Fruit fly (Drosophila melanogaster) whole organism, embryonic: ENCODE results near the gene cup.
A peak's percentile ranks its signal among the peaks of the same experiment; 100 is the strongest.

ENCODE experiments used
- Atf3 ChIP-seq: fragments of 200-800 bp; sonication (Bioruptor generic); optimal IDR thresholded peaks from 3 replicates; lab custom pipeline; 2016; ENCODE audit warnings: missing biosample characterization, missing genetic modification characterization
- CG10147 ChIP-seq: fragments of 200-800 bp; sonication (Bioruptor generic); optimal IDR thresholded peaks from 2 replicates; lab custom pipeline; 2019; ENCODE audit warnings: missing biosample characterization, mild to moderate bottlenecking, missing genetic modification characterization, moderate library complexity
- CG10321 ChIP-seq: fragments of 200-800 bp; sonication (Bioruptor generic); IDR thresholded peaks from 2 replicates; pipeline ENCODE4 v1.3.6; 2022; ENCODE audit warnings: missing biosample characterization, missing genetic modification characterization
- CG10462 ChIP-seq: fragments of 200-800 bp; sonication (Bioruptor generic); optimal IDR thresholded peaks from 2 replicates; lab custom pipeline; 2016; ENCODE audit warnings: missing biosample characterization, missing genetic modification characterization
- CG11085 ChIP-seq: fragments of 200-800 bp; sonication (Bioruptor generic); IDR thresholded peaks from 2 replicates; pipeline ENCODE4 v1.3.6; 2022; ENCODE audit warnings: missing biosample characterization, missing genetic modification characterization
- CG11398 ChIP-seq: fragments of 200-800 bp; sonication (Bioruptor generic); optimal IDR thresholded peaks from 2 replicates; lab custom pipeline; 2016; ENCODE audit warnings: missing biosample characterization, missing genetic modification characterization
- CG11504 ChIP-seq: fragments of 200-800 bp; sonication (Bioruptor generic); optimal IDR thresholded peaks from 3 replicates; lab custom pipeline; 2019; ENCODE audit warnings: missing biosample characterization, mild to moderate bottlenecking, missing genetic modification characterization, moderate library complexity
- CG12744 ChIP-seq: fragments of 200-800 bp; sonication (Bioruptor generic); optimal IDR thresholded peaks from 2 replicates; lab custom pipeline; 2016; ENCODE audit warnings: missing biosample characterization, missing genetic modification characterization
- CG12942 ChIP-seq: fragments of 200-800 bp; sonication (Bioruptor generic); optimal IDR thresholded peaks from 3 replicates; lab custom pipeline; 2016; ENCODE audit warnings: missing biosample characterization, missing genetic modification characterization
- CG13287 ChIP-seq: fragments of 200-800 bp; sonication (Bioruptor generic); IDR thresholded peaks from 2 replicates; pipeline ENCODE4 v1.3.6; 2022; ENCODE audit warnings: missing biosample characterization, missing genetic modification characterization; ENCODE audit not compliant: partially characterized antibody
- CG17328 ChIP-seq: fragments of 200-800 bp; sonication (Bioruptor generic); IDR thresholded peaks from 2 replicates; pipeline ENCODE4 v1.3.6; 2022; ENCODE audit warnings: missing biosample characterization, missing genetic modification characterization
- CG18011 ChIP-seq: fragments of 200-800 bp; sonication (Bioruptor generic); optimal IDR thresholded peaks from 2 replicates; lab custom pipeline; 2017; ENCODE audit warnings: missing biosample characterization, missing genetic modification characterization, mild to moderate bottlenecking, moderate library complexity, missing genotype
- CG18599 ChIP-seq: fragments of 200-800 bp; sonication (Bioruptor generic); optimal IDR thresholded peaks from 3 replicates; lab custom pipeline; 2017; ENCODE audit warnings: missing biosample characterization, missing genetic modification characterization, mild to moderate bottlenecking, moderate library complexity, missing genetic modification reagents
- CG2678 ChIP-seq: fragments of 200-800 bp; sonication (Bioruptor generic); optimal IDR thresholded peaks from 3 replicates; lab custom pipeline; 2019; ENCODE audit warnings: missing biosample characterization, mild to moderate bottlenecking, missing genetic modification characterization, moderate library complexity
- CG31388 ChIP-seq: fragments of 200-800 bp; sonication (Bioruptor generic); optimal IDR thresholded peaks from 2 replicates; lab custom pipeline; 2016; ENCODE audit warnings: missing biosample characterization, missing genetic modification characterization
- CG33213 ChIP-seq: fragments of 200-800 bp; sonication (Bioruptor generic); optimal IDR thresholded peaks from 3 replicates; lab custom pipeline; 2016; ENCODE audit warnings: missing biosample characterization, missing genetic modification characterization
- CG4854 ChIP-seq: fragments of 200-800 bp; sonication (Bioruptor generic); optimal IDR thresholded peaks from 2 replicates; lab custom pipeline; 2016; ENCODE audit warnings: missing biosample characterization, missing genetic modification characterization, inconsistent platforms
- CG7839 ChIP-seq: fragments of 200-800 bp; sonication (Bioruptor generic); optimal IDR thresholded peaks from 3 replicates; lab custom pipeline; 2018; ENCODE audit warnings: missing biosample characterization, mild to moderate bottlenecking, missing genetic modification characterization, moderate library complexity
- CG7963 ChIP-seq: fragments of 200-800 bp; sonication (Bioruptor generic); IDR thresholded peaks from 3 replicates; pipeline ENCODE4 v1.3.6; 2022; ENCODE audit warnings: missing biosample characterization, missing genetic modification characterization; ENCODE audit not compliant: partially characterized antibody
- D ChIP-seq, 2 experiments: fragments of 200-800 bp in 1 of 2; fragments of >200 bp in 1 of 2; sonication (Bioruptor generic) in 1 of 2; optimal IDR thresholded peaks; 2 replicates in 1 of 2; 3 replicates in 1 of 2; lab custom pipeline; 2017; ENCODE audit warnings: mild to moderate bottlenecking in 1 of 2, missing biosample characterization in 1 of 2, missing genetic modification characterization in 1 of 2, missing genetic modification reagents in 1 of 2
- Dad ChIP-seq: fragments of 200-800 bp; sonication (Bioruptor generic); optimal IDR thresholded peaks from 3 replicates; lab custom pipeline; 2016; ENCODE audit warnings: missing biosample characterization, missing genetic modification characterization
- Dfd ChIP-seq, 2 experiments: fragments of >200 bp; optimal IDR thresholded peaks; 2 replicates each; lab custom pipeline; 2017; ENCODE audit warnings: missing biosample characterization in 2 of 2, missing genetic modification characterization in 2 of 2
- Doc2 ChIP-seq: fragments of 200-800 bp; sonication (Bioruptor generic); IDR thresholded peaks from 2 replicates; pipeline ENCODE4 v1.3.6; 2022; ENCODE audit warnings: missing biosample characterization, missing genetic modification characterization
- E2f1 ChIP-seq: fragments of 200-800 bp; sonication (Bioruptor generic); IDR thresholded peaks from 2 replicates; pipeline ENCODE4 v1.3.6; 2022; ENCODE audit warnings: missing biosample characterization, missing genetic modification characterization
- Fer1 ChIP-seq: fragments of 200-800 bp; sonication (Bioruptor generic); optimal IDR thresholded peaks from 2 replicates; lab custom pipeline; 2017; ENCODE audit warnings: missing biosample characterization, mild to moderate bottlenecking, missing genetic modification characterization
- GATAe ChIP-seq: fragments of 200-800 bp; sonication (Bioruptor generic); conservative IDR thresholded peaks from 2 replicates; pipeline ENCODE4 v1.3.6; 2022; ENCODE audit warnings: missing biosample characterization, missing genetic modification characterization
- HLHmδ ChIP-seq: fragments of 200-800 bp; sonication (Bioruptor generic); optimal IDR thresholded peaks from 2 replicates; lab custom pipeline; 2018; ENCODE audit warnings: missing biosample characterization, mild to moderate bottlenecking, missing genetic modification characterization, moderate library complexity
- Meics ChIP-seq: fragments of 200-800 bp; sonication (Bioruptor generic); optimal IDR thresholded peaks from 2 replicates; lab custom pipeline; 2017; ENCODE audit warnings: missing biosample characterization, mild to moderate bottlenecking, missing genetic modification characterization
- Mrtf ChIP-seq: fragments of 200-800 bp; sonication (Bioruptor generic); IDR thresholded peaks from 3 replicates; pipeline ENCODE4 v1.3.6; 2022; ENCODE audit warnings: missing biosample characterization, missing genetic modification characterization
- Myb ChIP-seq: fragments of 200-800 bp; sonication (Bioruptor generic); optimal IDR thresholded peaks from 2 replicates; lab custom pipeline; 2016; ENCODE audit warnings: missing biosample characterization, missing genetic modification characterization
- NfI ChIP-seq: fragments of 200-800 bp; sonication (Bioruptor generic); optimal IDR thresholded peaks from 3 replicates; lab custom pipeline; 2018; ENCODE audit warnings: missing biosample characterization, mild to moderate bottlenecking, missing genetic modification characterization, moderate library complexity
- Pdp1 ChIP-seq, 2 experiments: fragments of 200-800 bp; sonication (Bioruptor generic); optimal IDR thresholded peaks; 3 replicates each; lab custom pipeline; 2016; ENCODE audit warnings: missing biosample characterization in 2 of 2, missing genetic modification characterization in 2 of 2, mild to moderate bottlenecking in 1 of 2, moderate library complexity in 1 of 2
- Ssrp ChIP-seq: fragments of 200-800 bp; sonication (Bioruptor generic); optimal IDR thresholded peaks from 2 replicates; lab custom pipeline; 2018; ENCODE audit warnings: missing biosample characterization, mild to moderate bottlenecking, missing genetic modification characterization, moderate library complexity
- ab ChIP-seq: fragments of 200-800 bp; sonication (Bioruptor generic); optimal IDR thresholded peaks from 2 replicates; lab custom pipeline; 2016; ENCODE audit warnings: missing biosample characterization, missing genetic modification characterization
- cato ChIP-seq: fragments of 200-800 bp; sonication (Bioruptor generic); optimal IDR thresholded peaks from 2 replicates; lab custom pipeline; 2016; ENCODE audit warnings: missing biosample characterization, missing genetic modification characterization, borderline replicate concordance
- cwo ChIP-seq: fragments of 200-800 bp; sonication (Bioruptor generic); optimal IDR thresholded peaks from 3 replicates; lab custom pipeline; 2017; ENCODE audit warnings: missing biosample characterization, missing genetic modification characterization, mild to moderate bottlenecking, moderate library complexity, missing genetic modification reagents
- danr ChIP-seq: fragments of 200-800 bp; sonication (Bioruptor generic); IDR thresholded peaks from 2 replicates; pipeline ENCODE4 v1.3.6; 2022; ENCODE audit warnings: missing biosample characterization, missing genetic modification characterization
- emc ChIP-seq: fragments of 200-800 bp; sonication (Bioruptor generic); optimal IDR thresholded peaks from 2 replicates; lab custom pipeline; 2016; ENCODE audit warnings: missing biosample characterization, missing genetic modification characterization
- eve ChIP-seq, 2 experiments: fragments of >200 bp; optimal IDR thresholded peaks; 2 replicates each; lab custom pipeline; 2017; ENCODE audit warnings: missing biosample characterization in 2 of 2, missing genetic modification characterization in 2 of 2
- gcm2 ChIP-seq: fragments of 200-800 bp; sonication (Bioruptor generic); optimal IDR thresholded peaks from 2 replicates; lab custom pipeline; 2016; ENCODE audit warnings: missing biosample characterization, missing genetic modification characterization
- ind ChIP-seq: fragments of 200-800 bp; sonication (Bioruptor generic); optimal IDR thresholded peaks from 3 replicates; lab custom pipeline; 2016; ENCODE audit warnings: missing biosample characterization, missing genetic modification characterization
- knrl ChIP-seq: fragments of 200-800 bp; sonication (Bioruptor generic); IDR thresholded peaks from 3 replicates; pipeline ENCODE4 v1.3.6; 2022; ENCODE audit warnings: missing biosample characterization, missing genetic modification characterization; ENCODE audit not compliant: partially characterized antibody
- lab ChIP-seq: fragments of 200-800 bp; sonication (Bioruptor generic); optimal IDR thresholded peaks from 3 replicates; lab custom pipeline; 2017; ENCODE audit warnings: missing biosample characterization, missing genetic modification characterization, mild to moderate bottlenecking, moderate library complexity, missing genetic modification reagents
- p53 ChIP-seq: fragments of 200-800 bp; sonication (Bioruptor generic); optimal IDR thresholded peaks from 2 replicates; lab custom pipeline; 2016; ENCODE audit warnings: missing biosample characterization, missing genetic modification characterization
- pb ChIP-seq: fragments of 200-800 bp; sonication (Bioruptor generic); optimal IDR thresholded peaks from 3 replicates; lab custom pipeline; 2016; ENCODE audit warnings: missing biosample characterization, missing genetic modification characterization
- pita ChIP-seq: fragments of 200-800 bp; sonication (Bioruptor generic); optimal IDR thresholded peaks from 2 replicates; lab custom pipeline; 2017; ENCODE audit warnings: missing biosample characterization, mild to moderate bottlenecking, missing genetic modification characterization
- psq ChIP-seq: fragments of 200-800 bp; sonication (Bioruptor generic); optimal IDR thresholded peaks from 2 replicates; lab custom pipeline; 2017; ENCODE audit warnings: missing biosample characterization, missing genetic modification characterization
- sens-2 ChIP-seq: fragments of 200-800 bp; sonication (Bioruptor generic); IDR thresholded peaks from 2 replicates; pipeline ENCODE4 v1.3.6; 2022; ENCODE audit warnings: missing biosample characterization, missing genetic modification characterization
- sna ChIP-seq: fragments of 200-800 bp; sonication (Bioruptor generic); IDR thresholded peaks from 2 replicates; pipeline ENCODE4 v1.3.6; 2022; ENCODE audit warnings: missing biosample characterization, missing genetic modification characterization; ENCODE audit not compliant: partially characterized antibody
- zfh1 ChIP-seq: fragments of 200-800 bp; sonication (Bioruptor generic); IDR thresholded peaks from 3 replicates; pipeline ENCODE4 v1.3.6; 2022; ENCODE audit warnings: missing biosample characterization, missing genetic modification characterization

The cup gene

DNA sequence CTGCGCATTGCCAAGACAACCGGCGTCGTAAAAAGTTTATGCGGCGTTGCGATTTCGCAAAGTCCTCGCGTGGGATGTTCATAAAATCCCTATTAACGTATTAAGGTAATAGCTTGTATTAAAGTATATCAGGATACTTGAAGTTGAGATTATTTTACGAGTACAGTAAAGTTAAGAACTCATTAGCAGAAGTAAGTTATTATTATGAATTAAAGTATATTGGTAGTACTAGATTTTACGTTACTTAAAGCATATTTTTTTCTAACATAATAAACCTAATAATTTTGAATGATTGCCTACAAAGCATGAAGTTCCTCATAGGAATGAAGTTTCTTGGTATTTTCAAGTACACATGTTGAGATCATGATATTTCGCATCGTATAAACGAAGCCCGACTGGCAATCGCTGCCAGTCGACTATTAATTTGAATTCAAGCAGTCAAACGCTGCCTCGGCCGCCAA is 30.4 kb downstream of the cup start (continued):
- no peak for TF ChIP-seq pita
- TF ChIP-seq emc (GFP tag; lab: Kevin White, UChicago) = no peak
- TF ChIP-seq D (optimal IDR thresholded peaks at IDR 0.05; lab: Kevin White, UChicago) = no peak
- peak; percentile 70 for TF ChIP-seq D (GFP tag; optimal IDR thresholded peaks at IDR 0.05; lab: Kevin White, UChicago)
- no peak for TF ChIP-seq eve (GFP tag; optimal IDR thresholded peaks at IDR 0.05; lab: Kevin White, UChicago)
- no peak for TF ChIP-seq CG7963
- no peak for TF ChIP-seq GATAe
- no peak for TF ChIP-seq ind (GFP tag; lab: Kevin White, UChicago)
- TF ChIP-seq cato (GFP tag; lab: Kevin White, UChicago) = no peak
- no peak for TF ChIP-seq CG13287 (GFP tag; lab: Robert Waterston, UW)
- peak; percentile 78 for TF ChIP-seq CG11504
- TF ChIP-seq knrl = no peak
- no peak for TF ChIP-seq Dad
- peak; percentile 53 for TF ChIP-seq Ssrp (tag; lab: Kevin White, UChicago)
- peak; percentile 62 for TF ChIP-seq Meics (GFP tag; lab: Kevin White, UChicago)
- TF ChIP-seq CG11085 = no peak
- no peak for TF ChIP-seq CG17328 (GFP tag; lab: Robert Waterston, UW)
- no peak for TF ChIP-seq zfh1 (GFP tag; lab: Robert Waterston, UW)
- no peak for TF ChIP-seq CG10321 (GFP tag; lab: Robert Waterston, UW)
- TF ChIP-seq Dfd (GFP tag; optimal IDR thresholded peaks at IDR 0.05; lab: Kevin White, UChicago) = no peak
- TF ChIP-seq CG2678 (tag; lab: Kevin White, UChicago) = peak; percentile 73
- TF ChIP-seq danr (GFP tag; lab: Robert Waterston, UW) = 0 out of 2 replicates have a peak, but pooled peaks have one; percentile 28
- TF ChIP-seq sna (GFP tag; lab: Robert Waterston, UW) = no peak
- no peak for TF ChIP-seq CG18599
- peak; percentile 34 for TF ChIP-seq CG10147
- no peak for TF ChIP-seq pb (GFP tag; lab: Kevin White, UChicago)
- no peak for TF ChIP-seq ab
- no peak for TF ChIP-seq CG10462 (GFP tag; lab: Kevin White, UChicago)
- TF ChIP-seq NfI (GFP tag; lab: Kevin White, UChicago) = no peak
- no peak for TF ChIP-seq Pdp1 (GFP tag; optimal IDR thresholded peaks at IDR 0.05; lab: Kevin White, UChicago)
- no peak for TF ChIP-seq CG12942 (GFP tag; lab: Kevin White, UChicago)
- TF ChIP-seq Doc2 (GFP tag; lab: Robert Waterston, UW) = no peak
- TF ChIP-seq cwo (GFP tag; lab: Kevin White, UChicago) = peak; percentile 12
- TF ChIP-seq CG33213 = no peak
- no peak for TF ChIP-seq CG12744
- no peak for TF ChIP-seq Myb
- no peak for TF ChIP-seq CG4854 (GFP tag; lab: Kevin White, UChicago)
- TF ChIP-seq Fer1 (GFP tag; lab: Kevin White, UChicago) = no peak
- no peak for TF ChIP-seq sens-2
- peak; percentile 9 for TF ChIP-seq lab (GFP tag; lab: Kevin White, UChicago)
- no peak for TF ChIP-seq gcm2 (GFP tag; lab: Kevin White, UChicago)
- TF ChIP-seq CG31388 (GFP tag; lab: Kevin White, UChicago) = no peak
- TF ChIP-seq psq = no peak
- no peak for TF ChIP-seq Mrtf
- TF ChIP-seq CG7839 = peak; percentile 71
- TF ChIP-seq CG11398 (GFP tag; lab: Kevin White, UChicago) = no peak
- no peak for TF ChIP-seq Atf3 (GFP tag; lab: Kevin White, UChicago)
- no peak for TF ChIP-seq HLHmδ (GFP tag; lab: Kevin White, UChicago)
- TF ChIP-seq E2f1 (GFP tag; lab: Robert Waterston, UW) = 0 out of 2 replicates have a peak, but pooled peaks have one; percentile 10
- TF ChIP-seq CG18011 = no peak
- no peak for TF ChIP-seq p53 (GFP tag; lab: Kevin White, UChicago)
